Fruit fly (Drosophila melanogaster) whole organism, embryonic: ENCODE data around the gene kz.
A peak's percentile ranks its signal among the peaks of the same experiment; 100 is the strongest.

ENCODE experiments used
- CG11696 ChIP-seq: fragments of 200-800 bp; sonication (Bioruptor generic); IDR thresholded peaks from 2 replicates; pipeline ENCODE4 v1.3.6; 2022; ENCODE audit warnings: missing biosample characterization, missing genetic modification characterization
- CG12299 ChIP-seq: fragments of 200-800 bp; sonication (Bioruptor generic); optimal IDR thresholded peaks from 2 replicates; lab custom pipeline; 2018; ENCODE audit warnings: missing biosample characterization, mild to moderate bottlenecking, missing genetic modification characterization
- CG12942 ChIP-seq: fragments of 200-800 bp; sonication (Bioruptor generic); optimal IDR thresholded peaks from 3 replicates; lab custom pipeline; 2016; ENCODE audit warnings: missing biosample characterization, missing genetic modification characterization
- CG14710 ChIP-seq: fragments of 200-800 bp; sonication (Bioruptor generic); optimal IDR thresholded peaks from 3 replicates; lab custom pipeline; 2019; ENCODE audit warnings: missing biosample characterization, mild to moderate bottlenecking, missing genetic modification characterization, moderate library complexity
- CG14860 ChIP-seq: fragments of 200-800 bp; sonication (Bioruptor generic); IDR thresholded peaks from 3 replicates; pipeline ENCODE4 v1.3.6; 2022; ENCODE audit warnings: missing biosample characterization, missing genetic modification characterization; ENCODE audit not compliant: partially characterized antibody
- CG14965 ChIP-seq: fragments of 200-800 bp; sonication (Bioruptor generic); optimal IDR thresholded peaks from 2 replicates; lab custom pipeline; 2016; ENCODE audit warnings: missing biosample characterization, missing genetic modification characterization, borderline replicate concordance
- CG1529 ChIP-seq: fragments of 200-800 bp; sonication (Bioruptor generic); optimal IDR thresholded peaks from 3 replicates; lab custom pipeline; 2018; ENCODE audit warnings: missing biosample characterization, missing genetic modification characterization
- CG17385 ChIP-seq: fragments of 200-800 bp; sonication (Bioruptor generic); optimal IDR thresholded peaks from 3 replicates; lab custom pipeline; 2018; ENCODE audit warnings: missing biosample characterization, mild to moderate bottlenecking, missing genetic modification characterization
- CG17612 ChIP-seq: fragments of 200-800 bp; sonication (Bioruptor generic); IDR thresholded peaks from 2 replicates; pipeline ENCODE4 v1.3.6; 2022; ENCODE audit warnings: missing biosample characterization, missing genetic modification characterization
- CG17802 ChIP-seq: fragments of 200-800 bp; sonication (Bioruptor generic); optimal IDR thresholded peaks from 2 replicates; lab custom pipeline; 2018; ENCODE audit warnings: missing biosample characterization, mild to moderate bottlenecking, missing genetic modification characterization, moderate library complexity
- CG1792 ChIP-seq: fragments of 200-800 bp; sonication (Bioruptor generic); optimal IDR thresholded peaks from 2 replicates; lab custom pipeline; 2016; ENCODE audit warnings: missing biosample characterization, missing genetic modification characterization
- CG18764 ChIP-seq: fragments of 200-800 bp; sonication (Bioruptor generic); optimal IDR thresholded peaks from 3 replicates; lab custom pipeline; 2016; ENCODE audit warnings: missing biosample characterization, missing genetic modification characterization
- CG2875 ChIP-seq: fragments of 200-800 bp; sonication (Bioruptor generic); optimal IDR thresholded peaks from 2 replicates; lab custom pipeline; 2017; ENCODE audit warnings: missing biosample characterization, mild to moderate bottlenecking, missing genetic modification characterization, missing genetic modification reagents
- CG3163 ChIP-seq: fragments of 200-800 bp; sonication (Bioruptor generic); optimal IDR thresholded peaks from 3 replicates; lab custom pipeline; 2016; ENCODE audit warnings: missing biosample characterization, missing genetic modification characterization
- CG33557 ChIP-seq: fragments of 200-800 bp; sonication (Bioruptor generic); optimal IDR thresholded peaks from 2 replicates; lab custom pipeline; 2019; ENCODE audit warnings: missing biosample characterization, mild to moderate bottlenecking, missing genetic modification characterization, moderate library complexity
- CG3995 ChIP-seq: fragments of 200-800 bp; sonication (Bioruptor generic); optimal IDR thresholded peaks from 3 replicates; lab custom pipeline; 2016; ENCODE audit warnings: missing biosample characterization, missing genetic modification characterization
- CG42726 ChIP-seq: fragments of 200-800 bp; sonication (Bioruptor generic); IDR thresholded peaks from 2 replicates; pipeline ENCODE4 v1.3.6; 2022; ENCODE audit warnings: missing biosample characterization, missing genetic modification characterization; ENCODE audit not compliant: partially characterized antibody
- CG4424 ChIP-seq: fragments of 200-800 bp; sonication (Bioruptor generic); optimal IDR thresholded peaks from 3 replicates; lab custom pipeline; 2016; ENCODE audit warnings: missing biosample characterization, missing genetic modification characterization
- CG4820 ChIP-seq: fragments of 200-800 bp; sonication (Bioruptor generic); optimal IDR thresholded peaks from 3 replicates; lab custom pipeline; 2016; ENCODE audit warnings: missing biosample characterization, missing genetic modification characterization
- CG6272 ChIP-seq: fragments of 200-800 bp; sonication (Bioruptor generic); IDR thresholded peaks from 2 replicates; pipeline ENCODE4 v1.3.6; 2022; ENCODE audit warnings: missing biosample characterization, missing genetic modification characterization
- CG6689 ChIP-seq: fragments of 200-800 bp; sonication (Bioruptor generic); IDR thresholded peaks from 2 replicates; pipeline ENCODE4 v1.3.6; 2022; ENCODE audit warnings: missing biosample characterization, missing genetic modification characterization
- CG6813 ChIP-seq: fragments of 200-800 bp; sonication (Bioruptor generic); optimal IDR thresholded peaks from 2 replicates; lab custom pipeline; 2017; ENCODE audit warnings: missing biosample characterization, missing genetic modification characterization, mild to moderate bottlenecking, moderate library complexity, missing genetic modification reagents
- CHES-1-like ChIP-seq: fragments of 200-800 bp; sonication (Bioruptor generic); optimal IDR thresholded peaks from 2 replicates; lab custom pipeline; 2016; ENCODE audit warnings: missing biosample characterization, missing genetic modification characterization
- D19B ChIP-seq: fragments of 200-800 bp; sonication (Bioruptor generic); optimal IDR thresholded peaks from 2 replicates; lab custom pipeline; 2017; ENCODE audit warnings: missing biosample characterization, mild to moderate bottlenecking, missing genetic modification characterization
- HHEX ChIP-seq: fragments of 200-800 bp; sonication (Bioruptor generic); optimal IDR thresholded peaks from 3 replicates; lab custom pipeline; 2017; ENCODE audit warnings: missing biosample characterization, mild to moderate bottlenecking, missing genetic modification characterization, missing genetic modification reagents
- Hmx ChIP-seq: fragments of 200-800 bp; sonication (Bioruptor generic); optimal IDR thresholded peaks from 2 replicates; lab custom pipeline; 2016; ENCODE audit warnings: missing biosample characterization, missing genetic modification characterization
- Lim3 ChIP-seq: fragments of 200-800 bp; sonication (Bioruptor generic); IDR thresholded peaks from 2 replicates; pipeline ENCODE4 v1.3.6; 2022; ENCODE audit warnings: missing biosample characterization, missing genetic modification characterization
- NC2β ChIP-seq: fragments of 200-800 bp; sonication (Bioruptor generic); optimal IDR thresholded peaks from 2 replicates; lab custom pipeline; 2016; ENCODE audit warnings: missing biosample characterization, missing genetic modification characterization
- NK7.1 ChIP-seq: fragments of 200-800 bp; sonication (Bioruptor generic); optimal IDR thresholded peaks from 3 replicates; lab custom pipeline; 2016; ENCODE audit warnings: missing biosample characterization, missing genetic modification characterization
- Nf-YA ChIP-seq: fragments of 200-800 bp; sonication (Bioruptor generic); IDR thresholded peaks from 2 replicates; pipeline ENCODE4 v1.3.6; 2022; ENCODE audit warnings: missing biosample characterization, missing genetic modification characterization
- Ptx1 ChIP-seq: fragments of 200-800 bp; sonication (Bioruptor generic); IDR thresholded peaks from 2 replicates; pipeline ENCODE4 v1.3.6; 2022; ENCODE audit warnings: missing biosample characterization, missing genetic modification characterization
- Sry-δ ChIP-seq: fragments of 200-800 bp; sonication (Bioruptor generic); optimal IDR thresholded peaks from 2 replicates; lab custom pipeline; 2016; ENCODE audit warnings: missing biosample characterization, missing genetic modification characterization
- amos ChIP-seq: fragments of 200-800 bp; sonication (Bioruptor generic); IDR thresholded peaks from 2 replicates; pipeline ENCODE4 v1.3.6; 2022; ENCODE audit warnings: missing biosample characterization, missing genetic modification characterization; ENCODE audit not compliant: partially characterized antibody
- ara ChIP-seq: fragments of 200-800 bp; sonication (Bioruptor generic); IDR thresholded peaks from 2 replicates; pipeline ENCODE4 v1.3.6; 2022; ENCODE audit warnings: missing biosample characterization, missing genetic modification characterization
- ash1 ChIP-seq: fragments of 200-800 bp; sonication (Bioruptor generic); optimal IDR thresholded peaks from 2 replicates; lab custom pipeline; 2018; ENCODE audit warnings: missing biosample characterization, mild to moderate bottlenecking, missing genetic modification characterization
- crol ChIP-seq: fragments of 200-800 bp; sonication (Bioruptor generic); IDR thresholded peaks from 2 replicates; pipeline ENCODE4 v1.3.6; 2022; ENCODE audit warnings: missing biosample characterization, missing genetic modification characterization
- en ChIP-seq: fragments of 200-800 bp; sonication (Bioruptor generic); optimal IDR thresholded peaks from 2 replicates; lab custom pipeline; 2016; ENCODE audit warnings: missing biosample characterization, missing genetic modification characterization
- esg ChIP-seq: fragments of 200-800 bp; sonication (Bioruptor generic); conservative IDR thresholded peaks from 2 replicates; pipeline ENCODE4 v1.3.6; 2022; ENCODE audit warnings: missing biosample characterization, missing genetic modification characterization
- ftz-f1 ChIP-seq: fragments of 200-800 bp; sonication (Bioruptor generic); optimal IDR thresholded peaks from 2 replicates; lab custom pipeline; 2016; ENCODE audit warnings: missing biosample characterization, missing genetic modification characterization
- grau ChIP-seq: fragments of 200-800 bp; optimal IDR thresholded peaks from 3 replicates; lab custom pipeline; 2019; ENCODE audit warnings: missing biosample characterization, mild to moderate bottlenecking, missing genetic modification characterization, moderate library complexity
- gsb-n ChIP-seq: fragments of 200-800 bp; sonication (Bioruptor generic); optimal IDR thresholded peaks from 3 replicates; lab custom pipeline; 2018; ENCODE audit warnings: missing biosample characterization, mild to moderate bottlenecking, missing genetic modification characterization
- klu ChIP-seq: fragments of 200-800 bp; sonication (Bioruptor generic); IDR thresholded peaks from 2 replicates; pipeline ENCODE4 v1.3.6; 2022; ENCODE audit warnings: missing biosample characterization, missing genetic modification characterization
- lmd ChIP-seq: fragments of 200-800 bp; sonication (Bioruptor generic); IDR thresholded peaks from 2 replicates; pipeline ENCODE4 v1.3.6; 2022; ENCODE audit warnings: missing biosample characterization, missing genetic modification characterization
- mirr ChIP-seq: fragments of 200-800 bp; sonication (Bioruptor generic); optimal IDR thresholded peaks from 3 replicates; lab custom pipeline; 2018; ENCODE audit warnings: missing biosample characterization, mild to moderate bottlenecking, missing genetic modification characterization
- org-1 ChIP-seq: fragments of 200-800 bp; sonication (Bioruptor generic); optimal IDR thresholded peaks from 2 replicates; lab custom pipeline; 2017; ENCODE audit warnings: missing biosample characterization, missing genetic modification characterization
- repo ChIP-seq: fragments of 200-800 bp; sonication (Bioruptor generic); optimal IDR thresholded peaks from 2 replicates; lab custom pipeline; 2016; ENCODE audit warnings: missing biosample characterization, missing genetic modification characterization
- rib ChIP-seq: fragments of 200-800 bp; sonication (Bioruptor generic); IDR thresholded peaks from 2 replicates; pipeline ENCODE4 v1.3.6; 2022; ENCODE audit warnings: missing biosample characterization, missing genetic modification characterization
- sens ChIP-seq: fragments of 200-800 bp; sonication (Bioruptor generic); peaks from one replicate; lab custom pipeline; 2016; ENCODE audit warnings: missing biosample characterization, missing genetic modification characterization
- shn ChIP-seq: fragments of 200-800 bp; sonication (Bioruptor generic); optimal IDR thresholded peaks from 3 replicates; lab custom pipeline; 2016; ENCODE audit warnings: missing biosample characterization, missing genetic modification characterization
- sna ChIP-seq: fragments of 200-800 bp; sonication (Bioruptor generic); IDR thresholded peaks from 2 replicates; pipeline ENCODE4 v1.3.6; 2022; ENCODE audit warnings: missing biosample characterization, missing genetic modification characterization; ENCODE audit not compliant: partially characterized antibody
- tna ChIP-seq: fragments of 200-800 bp; sonication (Bioruptor generic); IDR thresholded peaks from 2 replicates; pipeline ENCODE4 v1.3.6; 2022; ENCODE audit warnings: missing biosample characterization, missing genetic modification characterization; ENCODE audit not compliant: partially characterized antibody
- wek ChIP-seq: fragments of 200-800 bp; sonication (Bioruptor generic); optimal IDR thresholded peaks from 3 replicates; lab custom pipeline; 2018; ENCODE audit warnings: missing biosample characterization, mild to moderate bottlenecking, missing genetic modification characterization, moderate library complexity

The kz gene

dm6 chrX:2241842-2242241 lies at the start of gene kz (continued):
- TF ChIP-seq CG17802 (tag; lab: Kevin White, UChicago) (peak; percentile 91), sna (GFP tag; lab: Robert Waterston, UW) (peak; percentile 59; the same call in 1 of the 2 replicates), Lim3 (no peak), crol (GFP tag; lab: Robert Waterston, UW) (no peak), CG14965 (GFP tag; lab: Kevin White, UChicago) (no peak), Sry-δ (peak; percentile 79), grau (tag; lab: Kevin White, UChicago) (no peak), CHES-1-like (GFP tag; lab: Kevin White, UChicago) (no peak), CG17385 (GFP tag; lab: Kevin White, UChicago) (no peak), esg (GFP tag; lab: Robert Waterston, UW) (no peak), CG6689 (GFP tag; lab: Robert Waterston, UW) (no peak), shn (GFP tag; lab: Kevin White, UChicago) (no peak), klu (GFP tag; lab: Robert Waterston, UW) (no peak), ash1 (no peak), wek (GFP tag; lab: Kevin White, UChicago) (no peak), CG17612 (no peak), NK7.1 (GFP tag; lab: Kevin White, UChicago) (no peak), CG14860 (GFP tag; lab: Robert Waterston, UW) (peak; percentile 98), amos (GFP tag; lab: Robert Waterston, UW) (peak; percentile 91), CG2875 (GFP tag; lab: Kevin White, UChicago) (no peak), NC2β (GFP tag; lab: Kevin White, UChicago) (no peak), CG6813 (GFP tag; lab: Kevin White, UChicago) (no peak), lmd (GFP tag; lab: Robert Waterston, UW) (no peak), CG4424 (GFP tag; lab: Kevin White, UChicago) (no peak), mirr (GFP tag; lab: Kevin White, UChicago) (no peak), CG42726 (GFP tag; lab: Robert Waterston, UW) (peak; percentile 84; the same call in 1 of the 2 replicates), Nf-YA (no peak), CG18764 (GFP tag; lab: Kevin White, UChicago) (no peak), tna (GFP tag; lab: Robert Waterston, UW) (peak; percentile 99), Ptx1 (GFP tag; lab: Robert Waterston, UW) (no peak), CG3163 (GFP tag; lab: Kevin White, UChicago) (no peak), gsb-n (tag; lab: Kevin White, UChicago) (no peak), CG1792 (no peak), CG33557 (no peak), en (GFP tag; lab: Kevin White, UChicago) (no peak), ara (no peak), CG14710 (tag; lab: Kevin White, UChicago) (peak; percentile 67), repo (no peak), CG3995 (peak; percentile 58), CG12299 (no peak), Hmx (GFP tag; lab: Kevin White, UChicago) (no peak), ftz-f1 (GFP tag; lab: Kevin White, UChicago) (no peak), D19B (GFP tag; lab: Kevin White, UChicago) (no peak), CG12942 (GFP tag; lab: Kevin White, UChicago) (no peak), CG4820 (no peak), CG1529 (GFP tag; lab: Kevin White, UChicago) (no peak), HHEX (GFP tag; lab: Kevin White, UChicago) (no peak), CG6272 (no peak), org-1 (no peak), CG11696 (GFP tag; lab: Robert Waterston, UW) (no peak), sens (GFP tag; lab: Kevin White, UChicago) (peak; percentile 64), rib (GFP tag; lab: Robert Waterston, UW) (no peak)
